Worm (Caenorhabditis elegans): ENCODE data around the gene srz-37.

srz-37 gene

ce11 chrIV:3477124-3477523 lies 4.5 kb downstream of the srz-37 start, which contains the start of gene srz-69 (continued):
- no peak for TF ChIP-seq madf-8 (GFP tag; conservative IDR thresholded peaks at IDR 0.05)

DNA sequence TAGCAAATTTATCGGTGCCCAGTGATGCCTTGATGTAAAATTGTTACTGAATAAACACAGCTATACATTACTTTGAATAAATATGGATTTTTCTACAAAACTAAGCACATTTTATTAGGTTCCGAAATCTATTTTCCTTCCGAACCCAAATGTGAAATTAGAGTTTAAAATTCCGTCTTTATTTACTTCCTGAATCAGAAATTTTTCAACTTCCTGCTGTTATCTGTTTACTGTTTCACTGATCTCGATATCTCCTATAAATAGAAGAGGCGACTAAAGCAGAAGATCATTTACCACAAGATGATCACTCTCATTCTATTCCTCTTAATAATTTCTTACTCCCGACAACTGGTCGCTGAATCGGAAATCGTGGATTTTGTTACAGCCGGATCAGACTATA lies 11.9 kb downstream of the srz-37 start, which contains the start of gene F58E2.2:
F58E2.2 (plus strand) TSS at position 301 of the 400 bp plus-strand sequence.
- no peak for TF ChIP-seq dpff-1 (tag; optimal IDR thresholded peaks at IDR 0.05)
- TF ChIP-seq nhr-27 (tag; optimal IDR thresholded peaks at IDR 0.05): no peak
- TF ChIP-seq hrde-1 (tag; optimal IDR thresholded peaks at IDR 0.05; ENCODE audit: borderline replicate concordance): no peak
- no peak for TF ChIP-seq K12H6.12 (tag; optimal IDR thresholded peaks at IDR 0.05)
- no peak for TF ChIP-seq mxl-1 (tag; optimal IDR thresholded peaks at IDR 0.05)
- no peak for TF ChIP-seq unc-130 (GFP tag; optimal IDR thresholded peaks at IDR 0.05)
- TF ChIP-seq let-526 (GFP tag; IDR thresholded peaks at IDR 0.05): no peak

DNA sequence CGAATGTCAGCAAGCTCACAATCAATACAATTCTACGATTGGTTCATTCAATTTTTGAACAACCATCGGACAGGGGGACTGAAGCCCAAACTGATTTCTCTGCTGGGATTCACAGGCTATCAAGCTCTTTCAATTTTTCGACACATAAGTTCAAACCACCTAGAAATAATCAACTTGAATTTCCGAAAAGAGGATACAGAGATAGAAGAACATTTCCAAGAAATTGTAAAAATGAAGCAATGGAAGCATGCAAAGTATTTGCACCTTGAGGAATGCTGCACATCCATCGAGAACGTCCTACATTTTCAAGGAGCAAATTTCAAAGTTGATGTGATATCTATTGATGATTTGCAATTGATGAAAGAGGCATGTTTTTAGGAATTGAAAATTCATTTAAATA lies 13.9 kb downstream of the srz-37 start:
- TF ChIP-seq ztf-22 (GFP tag; optimal IDR thresholded peaks at IDR 0.05) (no peak), nhr-120 (GFP tag; IDR thresholded peaks at IDR 0.05) (no peak), dox-1 (GFP tag; IDR thresholded peaks at IDR 0.05) (no peak), hlh-12 (tag; optimal IDR thresholded peaks at IDR 0.05) (no peak), somi-1 (GFP tag; optimal IDR thresholded peaks at IDR 0.05) (no peak), rec-8 (tag; optimal IDR thresholded peaks at IDR 0.05) (no peak), madf-3 (GFP tag; IDR thresholded peaks at IDR 0.05) (no peak), Y56A3A.18 (GFP tag; IDR thresholded peaks at IDR 0.05) (no peak), chd-7 (tag; optimal IDR thresholded peaks at IDR 0.05) (no peak), ztf-18 (tag; optimal IDR thresholded peaks at IDR 0.05) (no peak)

DNA sequence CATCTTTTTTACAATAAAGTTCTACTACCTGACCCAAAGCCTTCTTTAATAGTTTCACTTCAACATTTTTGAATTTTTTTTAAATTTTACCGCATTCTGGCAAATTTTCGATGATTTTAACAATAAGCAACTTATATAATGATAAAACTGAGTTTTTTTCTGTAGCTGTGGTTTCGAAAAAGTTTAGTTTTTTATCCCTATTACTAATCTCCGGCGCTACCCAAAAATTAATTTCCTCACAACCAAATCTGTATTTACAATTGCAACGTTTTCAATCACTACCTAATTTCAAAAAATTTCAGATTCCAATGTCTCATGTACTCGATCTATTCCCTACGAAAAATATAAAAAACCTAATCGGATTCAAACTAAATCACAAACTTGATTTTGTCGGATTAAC lies 14.5 kb downstream of the srz-37 start, which contains the start of gene F58E2.3:
F58E2.3 (plus strand) TSS at position 301 of the 400 bp plus-strand sequence.
- TF ChIP-seq madf-3 (GFP tag; IDR thresholded peaks at IDR 0.05): no peak

DNA sequence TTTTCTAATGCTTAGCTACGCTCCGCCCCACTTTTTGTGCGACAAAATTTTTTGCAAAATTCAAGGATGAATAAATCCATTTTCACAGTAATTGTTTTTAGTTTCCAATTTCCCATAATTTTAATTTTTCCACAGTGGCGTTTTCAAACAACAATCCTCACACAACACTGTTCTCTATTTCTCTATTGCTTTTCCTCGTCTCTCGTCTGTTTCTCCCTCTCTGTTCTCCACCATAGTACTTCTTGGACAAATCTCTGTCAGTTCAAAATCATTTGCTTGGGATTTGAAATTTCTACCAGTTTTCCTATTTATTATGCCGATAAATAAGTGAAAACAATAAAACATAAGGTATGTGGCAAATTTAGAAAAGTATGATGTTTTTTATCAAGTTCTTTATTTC lies 18.4 kb downstream of the srz-37 start, which contains the start of gene F58E2.4:
F58E2.4 (plus strand) TSS at position 134 of the 400 bp plus-strand sequence.
- peak; percentile 67; the same call in 1 of the 2 replicates for TF ChIP-seq hmg-1.2 (GFP tag; IDR thresholded peaks at IDR 0.05)
- TF ChIP-seq nhr-179 (tag; optimal IDR thresholded peaks at IDR 0.05): no peak
- TF ChIP-seq dox-1 (GFP tag; IDR thresholded peaks at IDR 0.05): no peak

DNA sequence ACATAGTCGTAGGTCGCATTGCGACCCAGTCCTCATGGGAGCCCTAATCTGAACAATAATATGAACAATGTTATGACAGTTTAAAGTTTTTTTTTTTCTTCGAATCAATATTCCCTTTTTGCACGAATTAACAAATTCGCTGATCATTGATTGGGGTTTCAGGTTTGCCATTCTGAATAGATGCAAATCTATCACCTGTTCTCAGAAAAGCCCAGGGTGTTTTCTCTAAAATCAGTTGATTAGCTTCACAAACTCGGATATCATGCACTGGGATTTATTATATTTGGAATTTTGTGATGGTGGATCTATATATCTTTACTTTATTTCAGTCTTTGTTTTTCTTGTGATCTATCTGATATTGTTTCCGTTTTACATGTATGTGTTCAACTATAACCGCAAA lies 28.3 kb downstream of the srz-37 start, which contains the start of gene srz-23:
srz-23 (plus strand) TSS at position 263 of the 400 bp plus-strand sequence.
- TF ChIP-seq ceh-79 (tag; optimal IDR thresholded peaks at IDR 0.05): no peak

- TF ChIP-seq dox-1 (GFP tag; IDR thresholded peaks at IDR 0.05) (no peak), hsf-1 (GFP tag; IDR thresholded peaks at IDR 0.05) (no peak), F22D6.2 (tag; optimal IDR thresholded peaks at IDR 0.05) (no peak), ztf-28 (GFP tag; IDR thresholded peaks at IDR 0.05) (no peak), nfyb-1 (GFP tag; IDR thresholded peaks at IDR 0.05) (no peak), aptf-3 (GFP tag; IDR thresholded peaks at IDR 0.05) (no peak), T26A5.8 (tag; optimal IDR thresholded peaks at IDR 0.05) (no peak), F55B11.4 (tag; optimal IDR thresholded peaks at IDR 0.05; ENCODE audit: borderline replicate concordance, insufficient read depth) (no peak), repo-1 (tag; optimal IDR thresholded peaks at IDR 0.05) (no peak), aptf-2 (GFP tag; conservative IDR thresholded peaks at IDR 0.05) (no peak), F37B4.10 (GFP tag; IDR thresholded peaks at IDR 0.05) (no peak), mes-4 (tag; optimal IDR thresholded peaks at IDR 0.05) (no peak), sea-2 (GFP tag; IDR thresholded peaks at IDR 0.05) (no peak), mxl-1 (tag; optimal IDR thresholded peaks at IDR 0.05) (no peak), B0019.2 (GFP tag; conservative IDR thresholded peaks at IDR 0.05) (no peak), mel-28 (tag; optimal IDR thresholded peaks at IDR 0.05; ENCODE audit: borderline replicate concordance) (no peak), egl-44 (GFP tag; IDR thresholded peaks at IDR 0.05) (no peak), ceh-27 (GFP tag; optimal IDR thresholded peaks at IDR 0.05) (no peak), D2030.7 (GFP tag; IDR thresholded peaks at IDR 0.05) (no peak), efl-1 (GFP tag; optimal IDR thresholded peaks at IDR 0.05) (no peak)
Observed at ce11 chrIV:3452516-3452915, 29.1 kb downstream of the srz-37 start.
